Worm (Caenorhabditis elegans): ENCODE measurements around the gene irld-39.

- TF ChIP-seq fos-1 (tag; optimal IDR thresholded peaks at IDR 0.05) (no peak), pqm-1 (tag; optimal IDR thresholded peaks at IDR 0.05) (no peak), snpc-4 (tag; optimal IDR thresholded peaks at IDR 0.05) (no peak), nhr-76 (tag; optimal IDR thresholded peaks at IDR 0.05) (no peak), R02D3.7 (tag; optimal IDR thresholded peaks at IDR 0.05) (no peak), ama-1 (optimal IDR thresholded peaks at IDR 0.05) (no peak), lin-39 (tag; optimal IDR thresholded peaks at IDR 0.05) (no peak), fkh-2 (tag; optimal IDR thresholded peaks at IDR 0.05) (no peak), unc-62 (GFP tag; optimal IDR thresholded peaks at IDR 0.05) (no peak), fkh-10 (GFP tag; optimal IDR thresholded peaks at IDR 0.05) (no peak), egl-5 (tag; optimal IDR thresholded peaks at IDR 0.05) (no peak)
Measured at ce11 chrIV:16280614-16281013, 47.7 kb downstream of the irld-39 start, which contains the start of gene clec-191.

Data from whole organism, L3 larva.